Worm (Caenorhabditis elegans) whole organism, L1 larva: ENCODE measurements around the gene F56H9.9.

ENCODE experiments used
- C04F5.9 ChIP-seq: sonication (generic microtip); optimal IDR thresholded peaks from 2 replicates; lab custom pipeline; 2016; ENCODE audit warnings: missing genetic modification characterization, missing compliant biosample characterization
- C16A3.4 ChIP-seq: fragments of 150-350 bp; optimal IDR thresholded peaks from 2 replicates; lab custom pipeline; 2014; ENCODE audit warnings: missing biosample characterization, missing genetic modification characterization
- aha-1 ChIP-seq: fragments of 150-350 bp; optimal IDR thresholded peaks from 2 replicates; lab custom pipeline; 2014; ENCODE audit warnings: missing biosample characterization, missing genetic modification characterization
- alr-1 ChIP-seq: fragments of 200-800 bp; sonication (Bioruptor generic); optimal IDR thresholded peaks from 2 replicates; lab custom pipeline; 2018; ENCODE audit warnings: borderline replicate concordance, mild to moderate bottlenecking, missing genetic modification characterization, missing compliant biosample characterization
- aly-2 ChIP-seq: fragments of 150-350 bp; optimal IDR thresholded peaks from 2 replicates; lab custom pipeline; 2014; ENCODE audit warnings: missing biosample characterization, missing genetic modification characterization
- ama-1 ChIP-seq: fragments of 150-350 bp; optimal IDR thresholded peaks from 2 replicates; lab custom pipeline; 2014
- blmp-1 ChIP-seq: fragments of 150-350 bp; optimal IDR thresholded peaks from 2 replicates; lab custom pipeline; 2014; ENCODE audit warnings: missing biosample characterization, missing genetic modification characterization
- ceh-63 ChIP-seq: fragments of 200-800 bp; sonication (Bioruptor generic); optimal IDR thresholded peaks from 2 replicates; lab custom pipeline; 2018; ENCODE audit warnings: mild to moderate bottlenecking, missing genetic modification characterization, missing compliant biosample characterization
- ceh-82 ChIP-seq, 3 experiments: fragments of 150-350 bp in 1 of 3; sonication (generic microtip) in 2 of 3; optimal IDR thresholded peaks; 2 replicates each; lab custom pipeline; 2014 to 2017; ENCODE audit warnings: missing biosample characterization in 3 of 3, missing genetic modification characterization in 3 of 3
- ceh-90 ChIP-seq: sonication (generic microtip); optimal IDR thresholded peaks from 2 replicates; lab custom pipeline; 2016; ENCODE audit warnings: missing genetic modification characterization, missing compliant biosample characterization
- ces-1 ChIP-seq: fragments of 150-350 bp; optimal IDR thresholded peaks from 2 replicates; lab custom pipeline; 2014; ENCODE audit warnings: missing biosample characterization, missing genetic modification reagents, missing genetic modification characterization
- dpl-1 ChIP-seq, 3 experiments: fragments of 150-350 bp in 2 of 3; sonication (generic microtip) in 1 of 3; optimal IDR thresholded peaks; 2 replicates each; lab custom pipeline; 2014 to 2017; ENCODE audit warnings: missing biosample characterization in 3 of 3, missing genetic modification characterization in 3 of 3, missing genetic modification reagents in 3 of 3
- efl-1 ChIP-seq, 4 experiments: fragments of 150-350 bp; optimal IDR thresholded peaks in 3 of 4; peaks in 1 of 4; 1 replicate in 1 of 4; 2 replicates in 3 of 4; lab custom pipeline; 2014; ENCODE audit warnings: missing biosample characterization in 2 of 4, missing genetic modification characterization in 2 of 4, missing genetic modification reagents in 2 of 4
- egl-13 ChIP-seq: sonication (generic microtip); optimal IDR thresholded peaks from 2 replicates; lab custom pipeline; 2016; ENCODE audit warnings: missing genotype, missing genetic modification reagents, missing genetic modification characterization, missing compliant biosample characterization
- egl-27 ChIP-seq, 2 experiments: fragments of 150-350 bp in 1 of 2; sonication (generic microtip); optimal IDR thresholded peaks; 3 replicates each; lab custom pipeline; 2017 to 2018; ENCODE audit warnings: missing biosample characterization in 2 of 2, missing genetic modification characterization in 2 of 2, missing genetic modification reagents in 2 of 2
- fkh-4 ChIP-seq: sonication (generic microtip); optimal IDR thresholded peaks from 2 replicates; lab custom pipeline; 2016; ENCODE audit warnings: missing compliant biosample characterization, missing genetic modification characterization, borderline replicate concordance
- hlh-17 ChIP-seq: fragments of 200-800 bp; sonication (Bioruptor generic); optimal IDR thresholded peaks from 2 replicates; lab custom pipeline; 2018; ENCODE audit warnings: missing genetic modification characterization, mild to moderate bottlenecking, missing compliant biosample characterization, moderate library complexity, borderline replicate concordance
- hpl-2 ChIP-seq: fragments of 150-350 bp; optimal IDR thresholded peaks from 2 replicates; lab custom pipeline; 2014; ENCODE audit warnings: missing biosample characterization, missing genetic modification reagents, missing genetic modification characterization
- irx-1 ChIP-seq: sonication (generic microtip); optimal IDR thresholded peaks from 2 replicates; lab custom pipeline; 2016; ENCODE audit warnings: missing genetic modification characterization, missing compliant biosample characterization
- isw-1 ChIP-seq: fragments of 200-800 bp; sonication (Bioruptor generic); IDR thresholded peaks from 2 replicates; pipeline ENCODE4 v1.3.6; 2022; ENCODE audit warnings: missing genetic modification characterization, missing compliant biosample characterization
- lin-14 ChIP-seq: fragments of 200-800 bp; sonication (Bioruptor generic); optimal IDR thresholded peaks from 2 replicates; lab custom pipeline; 2018; ENCODE audit warnings: mild to moderate bottlenecking, missing genetic modification characterization, moderate library complexity, missing compliant biosample characterization
- lin-15B ChIP-seq: fragments of 150-350 bp; sonication (generic microtip); optimal IDR thresholded peaks from 3 replicates; lab custom pipeline; 2014; ENCODE audit warnings: missing biosample characterization, missing genetic modification characterization
- lin-35 ChIP-seq, 2 experiments: fragments of 150-350 bp; optimal IDR thresholded peaks; 2 replicates each; lab custom pipeline; 2014; ENCODE audit warnings: missing biosample characterization in 2 of 2, missing genetic modification characterization in 2 of 2, missing genetic modification reagents in 2 of 2
- lir-3 ChIP-seq: sonication (generic microtip); optimal IDR thresholded peaks from 2 replicates; lab custom pipeline; 2016; ENCODE audit warnings: mild to moderate bottlenecking, missing genetic modification characterization, moderate library complexity, missing compliant biosample characterization; ENCODE audit not compliant: poor library complexity
- lsy-2 ChIP-seq, 2 experiments: fragments of 150-350 bp; optimal IDR thresholded peaks; 2 replicates each; lab custom pipeline; 2014; ENCODE audit warnings: missing biosample characterization in 2 of 2, missing genetic modification characterization in 2 of 2
- mef-2 ChIP-seq: fragments of 150-350 bp; optimal IDR thresholded peaks from 2 replicates; lab custom pipeline; 2014; ENCODE audit warnings: missing biosample characterization, missing genetic modification characterization
- nhr-12 ChIP-seq: sonication (generic microtip); optimal IDR thresholded peaks from 2 replicates; lab custom pipeline; 2017; ENCODE audit warnings: missing biosample characterization, missing genetic modification characterization
- nhr-237 ChIP-seq: fragments of 150-350 bp; optimal IDR thresholded peaks from 2 replicates; lab custom pipeline; 2014; ENCODE audit warnings: missing biosample characterization, missing genetic modification characterization
- nhr-28 ChIP-seq: fragments of 150-350 bp; optimal IDR thresholded peaks from 2 replicates; lab custom pipeline; 2014; ENCODE audit warnings: missing biosample characterization, missing genetic modification characterization
- nhr-71 ChIP-seq: sonication (generic microtip); optimal IDR thresholded peaks from 2 replicates; lab custom pipeline; 2016; ENCODE audit warnings: mild to moderate bottlenecking, missing genetic modification characterization, moderate library complexity, missing compliant biosample characterization
- nhr-76 ChIP-seq: sonication (generic microtip); optimal IDR thresholded peaks from 2 replicates; lab custom pipeline; 2017; ENCODE audit warnings: missing biosample characterization, missing genetic modification characterization
- nhr-77 ChIP-seq: fragments of 150-350 bp; optimal IDR thresholded peaks from 2 replicates; lab custom pipeline; 2014; ENCODE audit warnings: missing biosample characterization, missing genetic modification characterization
- pax-3 ChIP-seq: fragments of 200-800 bp; sonication (Bioruptor generic); optimal IDR thresholded peaks from 2 replicates; lab custom pipeline; 2018; ENCODE audit warnings: mild to moderate bottlenecking, missing genetic modification characterization, moderate library complexity, missing compliant biosample characterization
- rnt-1 ChIP-seq: sonication (generic microtip); optimal IDR thresholded peaks from 2 replicates; lab custom pipeline; 2016; ENCODE audit warnings: mild to moderate bottlenecking, missing genetic modification characterization, moderate library complexity, missing compliant biosample characterization
- skn-1 ChIP-seq: fragments of 150-350 bp; optimal IDR thresholded peaks from 2 replicates; lab custom pipeline; 2014; ENCODE audit warnings: missing biosample characterization, missing genetic modification characterization
- snpc-4 ChIP-seq: fragments of 150-350 bp; optimal IDR thresholded peaks from 2 replicates; lab custom pipeline; 2014; ENCODE audit warnings: missing biosample characterization, missing genetic modification characterization
- sox-4 ChIP-seq: sonication (generic microtip); optimal IDR thresholded peaks from 2 replicates; lab custom pipeline; 2016; ENCODE audit warnings: missing genetic modification characterization, missing compliant biosample characterization
- sptf-1 ChIP-seq: fragments of 150-350 bp; optimal IDR thresholded peaks from 2 replicates; lab custom pipeline; 2014; ENCODE audit warnings: missing biosample characterization, missing genetic modification characterization
- sup-37 ChIP-seq: fragments of 200-800 bp; sonication (Bioruptor generic); optimal IDR thresholded peaks from 2 replicates; lab custom pipeline; 2018; ENCODE audit warnings: mild to moderate bottlenecking, missing genetic modification characterization, missing compliant biosample characterization
- tbx-2 ChIP-seq: sonication (generic microtip); optimal IDR thresholded peaks from 2 replicates; lab custom pipeline; 2016; ENCODE audit warnings: missing genetic modification characterization, missing compliant biosample characterization
- tlp-1 ChIP-seq: fragments of 150-350 bp; optimal IDR thresholded peaks from 2 replicates; lab custom pipeline; 2014; ENCODE audit warnings: missing biosample characterization, missing genetic modification characterization
- unc-30 ChIP-seq: sonication (generic microtip); optimal IDR thresholded peaks from 2 replicates; lab custom pipeline; 2017; ENCODE audit warnings: missing biosample characterization, missing genetic modification characterization
- unc-62 ChIP-seq: fragments of 150-350 bp; optimal IDR thresholded peaks from 2 replicates; lab custom pipeline; 2014; ENCODE audit warnings: missing biosample characterization, missing genetic modification reagents, missing genetic modification characterization
- unc-98 ChIP-seq: fragments of 200-800 bp; sonication (Bioruptor generic); IDR thresholded peaks from 2 replicates; pipeline ENCODE4 v1.3.6; 2022; ENCODE audit warnings: missing genetic modification characterization, missing compliant biosample characterization
- vab-15 ChIP-seq: sonication (generic microtip); optimal IDR thresholded peaks from 2 replicates; lab custom pipeline; 2017; ENCODE audit warnings: missing genotype, mild to moderate bottlenecking, missing genetic modification characterization, missing compliant biosample characterization
- zag-1 ChIP-seq: fragments of 150-350 bp; optimal IDR thresholded peaks from 2 replicates; lab custom pipeline; 2014; ENCODE audit warnings: missing biosample characterization, missing genetic modification characterization
- ztf-11 ChIP-seq, 2 experiments: sonication (generic microtip); optimal IDR thresholded peaks; 2 replicates each; lab custom pipeline; 2016 to 2017; ENCODE audit warnings: missing genetic modification characterization in 2 of 2, missing biosample characterization in 1 of 2, missing compliant biosample characterization in 1 of 2
- ztf-4 ChIP-seq: fragments of 150-350 bp; optimal IDR thresholded peaks from 2 replicates; lab custom pipeline; 2014; ENCODE audit warnings: missing biosample characterization, missing genetic modification characterization

The F56H9.9 gene

DNA sequence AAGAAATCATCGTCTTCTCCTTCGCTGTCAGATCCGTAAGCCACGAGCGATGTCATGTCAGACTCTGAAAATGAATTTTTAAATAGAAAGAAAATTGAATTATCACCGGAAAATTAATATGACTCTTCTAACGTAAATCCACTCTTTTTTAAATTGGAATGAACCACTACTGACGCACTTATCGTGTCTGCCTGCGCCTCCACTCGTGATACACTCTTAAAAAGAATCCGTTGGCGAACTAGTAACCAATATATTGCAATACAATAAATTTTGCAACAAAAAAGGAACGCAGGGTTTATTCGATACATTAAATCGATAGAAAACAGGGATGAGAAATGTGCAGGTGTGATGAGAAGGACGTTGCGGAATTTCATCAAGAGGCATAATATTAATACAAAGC, 35.2 kb upstream of the F56H9.9 start, which contains the start of gene ccch-3 (continued):
- TF ChIP-seq sup-37 (GFP tag; lab: Kevin White, UChicago), result no peak
- no peak for TF ChIP-seq hpl-2 (GFP tag; lab: Kevin White, UChicago)
- TF ChIP-seq rnt-1 (tag; lab: Kevin White, UChicago), result peak; percentile 79
- no peak for TF ChIP-seq tlp-1 (tag; lab: Kevin White, UChicago)
- TF ChIP-seq skn-1 (tag; lab: Kevin White, UChicago), result peak; percentile 74
- peak; percentile 28 for TF ChIP-seq isw-1
- TF ChIP-seq nhr-76 (tag; lab: Kevin White, UChicago), result no peak
- TF ChIP-seq egl-27 (tag; optimal IDR thresholded peaks at IDR 0.05; lab: Kevin White, UChicago), result no peak
- no peak for TF ChIP-seq aly-2 (tag; lab: Kevin White, UChicago)
- peak; percentile 34 for TF ChIP-seq ztf-4 (tag; lab: Kevin White, UChicago)
- TF ChIP-seq aha-1, result no peak
- TF ChIP-seq fkh-4, result peak; percentile 31
- TF ChIP-seq zag-1, result no peak
- TF ChIP-seq ama-1 (lab: Kevin White, UChicago), result no peak
- no peak for TF ChIP-seq nhr-237 (tag; lab: Kevin White, UChicago)
- no peak for TF ChIP-seq ceh-90 (tag; lab: Kevin White, UChicago)

ce11 chrV:12658142-12658541, 33.9 kb upstream of the F56H9.9 start, which contains the start of gene W05B10.6:
Gene W05B10.6, minus strand, starts transcription at chrV:12658242.
- TF ChIP-seq hpl-2 (GFP tag; lab: Kevin White, UChicago) (no peak), tbx-2 (no peak), nhr-28 (tag; lab: Kevin White, UChicago) (no peak), alr-1 (tag; lab: Kevin White, UChicago) (no peak), nhr-76 (tag; lab: Kevin White, UChicago) (no peak), ceh-63 (GFP tag; lab: Kevin White, UChicago) (no peak), ztf-11 (tag; optimal IDR thresholded peaks at IDR 0.05; lab: Kevin White, UChicago) (no peak), nhr-12 (tag; lab: Kevin White, UChicago) (no peak), hlh-17 (GFP tag; lab: Kevin White, UChicago) (no peak), sox-4 (tag; lab: Kevin White, UChicago) (no peak), pax-3 (tag; lab: Kevin White, UChicago) (no peak), nhr-71 (tag; lab: Kevin White, UChicago) (no peak), fkh-4 (no peak), aly-2 (tag; lab: Kevin White, UChicago) (no peak), vab-15 (tag; lab: Kevin White, UChicago) (no peak), dpl-1 (GFP tag; optimal IDR thresholded peaks at IDR 0.05; lab: Kevin White, UChicago) (no peak), sptf-1 (tag; lab: Kevin White, UChicago) (no peak)
- TF ChIP-seq, all 84 proteins: peak for 0

- TF ChIP-seq lin-15B (tag; lab: Kevin White, UChicago) (peak; percentile 17), ces-1 (GFP tag; lab: Kevin White, UChicago) (no peak), irx-1 (no peak), sptf-1 (tag; lab: Kevin White, UChicago) (no peak), ama-1 (lab: Kevin White, UChicago) (no peak), nhr-71 (tag; lab: Kevin White, UChicago) (peak; percentile 9), lin-14 (GFP tag; lab: Kevin White, UChicago) (peak; percentile 71), C04F5.9 (tag; lab: Kevin White, UChicago) (no peak), C16A3.4 (tag; lab: Kevin White, UChicago) (peak; percentile 15), unc-98 (no peak), lsy-2 (tag; optimal IDR thresholded peaks at IDR 0.05; lab: Kevin White, UChicago) (peak in 1 of 2 experiments; percentile 51), efl-1 (optimal IDR thresholded peaks at IDR 0.05; lab: Kevin White, UChicago) (peak; percentile 32 to 41), efl-1 (GFP tag; optimal IDR thresholded peaks at IDR 0.05 in 1 of 2; lab: Kevin White, UChicago) (peak in 1 of 2 experiments; percentile 21), lin-35 (GFP tag; optimal IDR thresholded peaks at IDR 0.05; lab: Kevin White, UChicago) (peak; percentile 29), lir-3 (tag; lab: Kevin White, UChicago) (peak; percentile 33), dpl-1 (GFP tag; optimal IDR thresholded peaks at IDR 0.05; lab: Kevin White, UChicago) (peak in 1 of 3 experiments; percentile 50), rnt-1 (tag; lab: Kevin White, UChicago) (peak; percentile 49), ztf-11 (tag; optimal IDR thresholded peaks at IDR 0.05; lab: Kevin White, UChicago) (no peak), egl-13 (tag; lab: Kevin White, UChicago) (no peak), egl-27 (tag; optimal IDR thresholded peaks at IDR 0.05; lab: Kevin White, UChicago) (no peak), unc-30 (tag; lab: Kevin White, UChicago) (no peak), nhr-77 (tag; lab: Kevin White, UChicago) (no peak), mef-2 (tag; lab: Kevin White, UChicago) (no peak), tbx-2 (no peak), blmp-1 (peak; percentile 24), unc-62 (GFP tag; lab: Kevin White, UChicago) (no peak), ceh-82 (tag; optimal IDR thresholded peaks at IDR 0.05; lab: Kevin White, UChicago) (peak in 1 of 3 experiments; percentile 32), snpc-4 (tag; lab: Kevin White, UChicago) (no peak)
These were observed 25.4 kb upstream of the F56H9.9 start, which contains the start of gene lin-25 for ce11 chrV:12649636-12650035. Gene lin-25, plus strand, starts transcription at chrV:12649925.
